Fruit fly (Drosophila melanogaster): Measurements from ENCODE around the gene CG14190.
A peak's percentile ranks its signal among the peaks of the same experiment; 100 is the strongest.

The CG14190 gene

dm6 chrX:19056611-19057010 is at the start of gene CG14190:
CG14190 (plus strand) TSS chrX:19056911.
- TF ChIP-seq Dif (GFP tag; optimal IDR thresholded peaks at IDR 0.05; ENCODE audit: partially characterized antibody) (no peak), Sp1 (GFP tag; optimal IDR thresholded peaks at IDR 0.05) (no peak), psq (GFP tag; optimal IDR thresholded peaks at IDR 0.05) (no peak), h (GFP tag; optimal IDR thresholded peaks at IDR 0.05) (no peak), CG9705 (GFP tag; optimal IDR thresholded peaks at IDR 0.05) (no peak), lola (GFP tag; optimal IDR thresholded peaks at IDR 0.05) (no peak), woc (GFP tag; optimal IDR thresholded peaks at IDR 0.05) (no peak), dl (GFP tag; optimal IDR thresholded peaks at IDR 0.05; ENCODE audit: insufficient read depth in 1 of 2, partially characterized antibody in 2 of 2) (no peak), ey (GFP tag; optimal IDR thresholded peaks at IDR 0.05) (no peak), sage (GFP tag; optimal IDR thresholded peaks at IDR 0.05) (no peak), fru (GFP tag; optimal IDR thresholded peaks at IDR 0.05) (no peak), Hr83 (GFP tag; optimal IDR thresholded peaks at IDR 0.05; ENCODE audit: poor library complexity, severe bottlenecking) (no peak), pan (optimal IDR thresholded peaks at IDR 0.05) (no peak), Rel (GFP tag; optimal IDR thresholded peaks at IDR 0.05) (no peak), Rel (tag; optimal IDR thresholded peaks at IDR 0.05) (no peak)

- TF ChIP-seq foxo (GFP tag; optimal IDR thresholded peaks at IDR 0.05) (peak in 1 of 2 experiments; percentile 4), Hr78 (GFP tag; optimal IDR thresholded peaks at IDR 0.05) (no peak)
These were observed 47.8 kb upstream of the CG14190 start for dm6 chrX:19008882-19009281.

- TF ChIP-seq br (GFP tag; optimal IDR thresholded peaks at IDR 0.05) = no peak
- TF ChIP-seq Abd-B (GFP tag; optimal IDR thresholded peaks at IDR 0.05) = no peak
- TF ChIP-seq fru (GFP tag; optimal IDR thresholded peaks at IDR 0.05) = peak; percentile 2
- no peak for TF ChIP-seq Hnf4 (GFP tag; optimal IDR thresholded peaks at IDR 0.05)
- no peak for TF ChIP-seq dl (GFP tag; optimal IDR thresholded peaks at IDR 0.05; ENCODE audit: insufficient read depth in 1 of 2, partially characterized antibody in 2 of 2)
These were observed 46.4 kb upstream of the CG14190 start for dm6 chrX:19010169-19010924.

dm6 chrX:19014568-19014967 is 42.1 kb upstream of the CG14190 start:
- TF ChIP-seq Rel (GFP tag; optimal IDR thresholded peaks at IDR 0.05) (no peak), Rel (tag; optimal IDR thresholded peaks at IDR 0.05) (no peak), Abd-B (GFP tag; optimal IDR thresholded peaks at IDR 0.05) (no peak), fru (GFP tag; optimal IDR thresholded peaks at IDR 0.05) (peak; percentile 18), h (GFP tag; optimal IDR thresholded peaks at IDR 0.05) (peak; percentile 2), Dfd (GFP tag; optimal IDR thresholded peaks at IDR 0.05) (no peak), br (GFP tag; optimal IDR thresholded peaks at IDR 0.05) (no peak), foxo (GFP tag; optimal IDR thresholded peaks at IDR 0.05) (peak in 1 of 2 experiments; percentile 24), brk (GFP tag; optimal IDR thresholded peaks at IDR 0.05) (no peak), Sp1 (GFP tag; optimal IDR thresholded peaks at IDR 0.05) (no peak), ey (GFP tag; optimal IDR thresholded peaks at IDR 0.05) (no peak), OdsH (GFP tag; optimal IDR thresholded peaks at IDR 0.05) (no peak), jim (GFP tag; optimal IDR thresholded peaks at IDR 0.05) (no peak), woc (GFP tag; optimal IDR thresholded peaks at IDR 0.05) (peak; percentile 10), Myc (optimal IDR thresholded peaks at IDR 0.05) (no peak)

- TF ChIP-seq N (GFP tag; optimal IDR thresholded peaks at IDR 0.05) (no peak), woc (GFP tag; optimal IDR thresholded peaks at IDR 0.05) (peak; percentile 34), dl (GFP tag; optimal IDR thresholded peaks at IDR 0.05; ENCODE audit: insufficient read depth in 1 of 2, partially characterized antibody in 2 of 2) (no peak), Rel (GFP tag; optimal IDR thresholded peaks at IDR 0.05) (no peak), Rel (tag; optimal IDR thresholded peaks at IDR 0.05) (peak; percentile 1), OdsH (GFP tag; optimal IDR thresholded peaks at IDR 0.05) (peak; percentile 34), GATAd (GFP tag; optimal IDR thresholded peaks at IDR 0.05) (no peak), Dfd (GFP tag; optimal IDR thresholded peaks at IDR 0.05) (peak; percentile 3), sage (GFP tag; optimal IDR thresholded peaks at IDR 0.05) (no peak), dsf (GFP tag; optimal IDR thresholded peaks at IDR 0.05; ENCODE audit: borderline replicate concordance) (no peak), rgr (GFP tag; optimal IDR thresholded peaks at IDR 0.05) (peak; percentile 57), Mio (GFP tag; optimal IDR thresholded peaks at IDR 0.05) (no peak), h (GFP tag; optimal IDR thresholded peaks at IDR 0.05) (peak; percentile 58), CrebA (GFP tag; optimal IDR thresholded peaks at IDR 0.05; ENCODE audit: borderline replicate concordance) (no peak), brk (GFP tag; optimal IDR thresholded peaks at IDR 0.05) (no peak), tai (GFP tag; optimal IDR thresholded peaks at IDR 0.05) (no peak), usp (GFP tag; optimal IDR thresholded peaks at IDR 0.05) (no peak), foxo (GFP tag; optimal IDR thresholded peaks at IDR 0.05) (peak in 1 of 2 experiments; percentile 65), fru (GFP tag; optimal IDR thresholded peaks at IDR 0.05) (peak; percentile 69), Hr83 (GFP tag; optimal IDR thresholded peaks at IDR 0.05; ENCODE audit: poor library complexity, severe bottlenecking) (no peak), Hr78 (GFP tag; optimal IDR thresholded peaks at IDR 0.05) (no peak), HLH106 (tag; optimal IDR thresholded peaks at IDR 0.05) (peak; percentile 72), Abd-B (GFP tag; optimal IDR thresholded peaks at IDR 0.05) (no peak), sv (GFP tag; optimal IDR thresholded peaks at IDR 0.05) (peak; percentile 51), br (GFP tag; optimal IDR thresholded peaks at IDR 0.05) (peak; percentile 58), Myc (optimal IDR thresholded peaks at IDR 0.05) (no peak), jim (GFP tag; optimal IDR thresholded peaks at IDR 0.05) (no peak), dmrt93B (GFP tag; optimal IDR thresholded peaks at IDR 0.05) (peak; percentile 38)
These were observed 38.5 kb upstream of the CG14190 start for dm6 chrX:19018102-19018814.

All from whole organism, wandering third instar larva.